Fruit fly (Drosophila melanogaster) S2 (cell line): ENCODE results near the gene VhaAC39-2.

Source experiments
- CG8478 ChIP-seq: fragments of >200 bp; optimal IDR thresholded peaks from 2 replicates; lab custom pipeline; 2018
- CTCF ChIP-seq, 2 experiments: fragments of >200 bp; optimal IDR thresholded peaks; 2 replicates each; lab custom pipeline; 2018

Gene VhaAC39-2

DNA sequence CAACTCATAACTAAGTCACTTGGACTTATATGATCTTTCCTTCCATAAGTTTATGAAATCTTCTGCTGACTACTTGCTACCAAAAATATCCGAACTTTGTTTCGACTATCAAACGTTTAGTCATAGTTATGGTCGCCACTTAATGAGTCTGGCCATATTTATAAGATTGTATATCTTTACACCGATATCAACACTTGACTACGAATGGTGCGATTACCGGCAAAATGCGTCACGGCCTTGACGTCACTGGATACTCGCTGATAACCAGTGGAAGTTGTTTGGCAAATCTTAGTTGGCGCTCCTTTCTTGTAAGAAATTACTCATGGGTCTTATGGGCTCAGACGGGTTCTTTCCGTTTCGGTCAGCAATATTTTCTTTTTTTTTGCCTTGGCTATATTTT is 18.3 kb upstream of the VhaAC39-2 start:
- TF ChIP-seq CTCF (optimal IDR thresholded peaks at IDR 0.05; lab: Kevin White, UChicago) = no peak
- no peak for TF ChIP-seq CG8478

DNA sequence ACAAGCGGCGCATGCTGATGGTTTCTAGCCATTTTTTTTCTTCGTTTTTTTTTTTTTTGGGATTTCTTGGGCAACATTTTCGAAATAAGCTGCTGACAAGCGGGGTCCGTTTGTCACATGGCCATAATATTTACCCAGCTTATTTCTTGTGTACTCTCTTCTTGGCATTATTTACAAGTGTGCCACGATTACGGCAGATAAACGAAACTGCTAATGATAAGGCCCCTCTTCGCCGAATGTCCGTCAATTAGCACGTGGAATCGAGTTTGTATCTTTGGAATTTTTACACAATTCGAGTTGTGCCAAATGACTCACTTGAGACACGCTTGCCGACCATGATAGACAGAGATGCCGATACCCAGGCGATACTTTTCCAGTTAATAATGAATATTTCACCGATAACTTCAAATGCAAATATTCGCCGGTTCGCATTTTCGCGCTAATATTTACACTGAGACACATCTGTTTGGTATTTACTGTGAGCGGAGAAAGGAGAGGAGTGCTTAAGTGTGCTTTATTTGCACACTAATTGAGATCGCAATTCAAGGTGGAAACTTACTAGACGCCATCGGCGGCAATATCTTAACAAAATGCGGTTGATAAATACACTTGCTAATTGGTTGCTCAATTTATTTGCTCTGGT is 17.4 kb upstream of the VhaAC39-2 start:
- TF ChIP-seq CTCF (optimal IDR thresholded peaks at IDR 0.05; lab: Kevin White, UChicago) = no peak
- TF ChIP-seq CG8478 = no peak

DNA sequence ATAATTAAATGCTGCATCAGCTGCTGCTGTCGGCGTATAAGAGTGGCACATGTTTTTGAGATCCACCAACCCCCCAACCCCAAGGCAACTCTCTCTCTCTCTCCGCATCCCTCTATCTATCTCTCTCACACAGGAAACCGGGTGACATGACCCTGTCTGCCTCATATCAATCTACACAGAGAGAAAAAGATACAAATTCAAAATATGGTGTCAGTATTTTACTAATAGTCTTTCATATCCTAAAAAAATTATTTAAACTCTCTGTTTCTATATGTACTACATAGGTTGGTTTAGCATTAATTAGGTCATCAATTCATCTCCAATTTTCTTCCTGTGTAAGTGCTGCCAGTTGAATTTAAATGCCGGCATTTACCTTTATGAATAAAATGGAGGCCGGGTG is 16.3 kb upstream of the VhaAC39-2 start:
- TF ChIP-seq CG8478 (no peak), CTCF (optimal IDR thresholded peaks at IDR 0.05; lab: Kevin White, UChicago) (no peak)

DNA sequence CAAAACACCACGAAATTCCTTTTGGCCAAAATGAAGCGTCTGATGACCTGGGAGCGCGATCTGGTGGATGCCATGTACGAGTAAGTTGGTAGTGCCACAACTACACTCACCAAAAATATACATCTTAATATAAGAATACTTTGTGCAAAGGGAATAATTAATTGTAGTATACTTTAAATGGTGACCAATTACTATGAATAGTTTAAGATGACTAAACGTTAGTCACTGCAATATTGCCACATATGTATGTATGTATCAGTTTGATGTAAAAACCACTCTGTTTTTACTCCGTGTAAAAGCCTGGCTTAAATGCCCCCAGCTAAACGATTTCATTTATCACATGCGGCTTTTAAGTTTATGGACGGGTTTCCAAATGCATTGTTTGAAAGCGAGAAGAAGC is 15.6 kb upstream of the VhaAC39-2 start:
- TF ChIP-seq CTCF (optimal IDR thresholded peaks at IDR 0.05; lab: Kevin White, UChicago) = no peak
- no peak for TF ChIP-seq CG8478

DNA sequence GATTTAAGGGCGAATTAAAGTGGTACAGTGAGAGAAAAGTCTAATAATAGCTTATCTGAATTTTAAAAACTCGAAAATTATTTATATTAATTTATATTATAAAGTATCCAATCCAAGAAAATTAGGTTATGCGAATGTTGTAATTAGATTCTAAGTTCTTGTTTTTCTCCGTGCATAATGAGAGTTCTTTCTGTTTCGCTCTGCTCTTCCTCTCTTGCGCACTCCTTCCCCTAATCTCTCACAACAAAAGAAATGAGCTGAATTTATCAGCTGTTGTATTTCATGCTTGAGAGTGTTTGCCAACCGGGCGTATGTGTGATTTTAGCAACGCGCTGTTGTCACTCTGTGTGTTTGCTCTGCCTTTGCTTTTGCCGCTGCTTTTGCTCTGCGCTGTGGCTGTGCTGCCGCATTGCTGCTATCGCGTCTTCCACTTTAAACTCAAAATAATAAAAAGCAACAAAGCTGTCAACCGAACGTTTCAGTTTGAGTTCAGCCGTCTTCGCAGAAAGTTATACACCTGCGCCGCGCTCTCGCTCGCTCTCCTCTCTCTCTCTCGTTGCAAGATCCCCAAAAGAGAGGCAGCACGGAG is 14.4 kb upstream of the VhaAC39-2 start, which contains the start of gene CG46310:
CG46310 (plus strand) TSS at position 481 of the 589 bp plus-strand sequence.
- no peak for TF ChIP-seq CTCF (optimal IDR thresholded peaks at IDR 0.05; lab: Kevin White, UChicago)
- no peak for TF ChIP-seq CG8478

DNA sequence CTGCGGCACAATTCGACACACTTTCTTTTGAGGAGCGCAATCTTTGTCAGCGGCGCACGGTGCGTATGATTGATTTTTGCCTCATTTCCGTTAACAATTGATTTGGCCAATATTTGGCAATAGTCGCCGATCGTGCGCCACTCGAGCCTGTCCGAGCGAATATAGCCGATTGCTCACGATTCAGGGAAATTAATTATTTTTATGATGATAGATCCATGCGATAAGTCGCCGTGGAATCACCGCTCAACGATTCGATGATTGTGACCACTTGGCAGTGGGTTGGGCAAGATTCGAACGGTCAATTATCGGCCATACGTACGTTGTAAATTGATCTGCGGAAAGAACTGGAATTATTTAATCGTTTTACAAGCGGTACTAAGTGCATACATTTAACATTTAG is 12.8 kb upstream of the VhaAC39-2 start:
- TF ChIP-seq CG8478 (no peak), CTCF (optimal IDR thresholded peaks at IDR 0.05; lab: Kevin White, UChicago) (no peak)

DNA sequence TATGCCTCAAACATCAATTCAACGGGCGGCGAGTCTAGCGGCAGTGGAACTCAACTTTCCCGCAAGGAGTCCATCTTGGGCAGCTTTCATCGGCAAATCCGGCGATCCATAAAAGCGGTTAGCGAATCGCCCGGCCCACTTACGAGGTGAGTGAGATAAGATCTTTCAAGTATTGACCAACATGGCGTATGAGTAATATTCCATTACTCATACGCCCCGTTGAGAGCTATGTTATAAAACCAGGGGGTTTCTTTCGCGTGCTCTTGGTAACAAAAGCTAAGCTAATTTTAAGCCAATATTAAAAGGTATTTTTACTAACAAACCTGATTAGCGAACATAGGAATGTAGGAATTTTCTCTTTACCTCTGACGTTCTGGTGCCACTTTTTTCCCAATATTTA is 11.2 kb upstream of the VhaAC39-2 start:
- TF ChIP-seq CG8478 = no peak

DNA sequence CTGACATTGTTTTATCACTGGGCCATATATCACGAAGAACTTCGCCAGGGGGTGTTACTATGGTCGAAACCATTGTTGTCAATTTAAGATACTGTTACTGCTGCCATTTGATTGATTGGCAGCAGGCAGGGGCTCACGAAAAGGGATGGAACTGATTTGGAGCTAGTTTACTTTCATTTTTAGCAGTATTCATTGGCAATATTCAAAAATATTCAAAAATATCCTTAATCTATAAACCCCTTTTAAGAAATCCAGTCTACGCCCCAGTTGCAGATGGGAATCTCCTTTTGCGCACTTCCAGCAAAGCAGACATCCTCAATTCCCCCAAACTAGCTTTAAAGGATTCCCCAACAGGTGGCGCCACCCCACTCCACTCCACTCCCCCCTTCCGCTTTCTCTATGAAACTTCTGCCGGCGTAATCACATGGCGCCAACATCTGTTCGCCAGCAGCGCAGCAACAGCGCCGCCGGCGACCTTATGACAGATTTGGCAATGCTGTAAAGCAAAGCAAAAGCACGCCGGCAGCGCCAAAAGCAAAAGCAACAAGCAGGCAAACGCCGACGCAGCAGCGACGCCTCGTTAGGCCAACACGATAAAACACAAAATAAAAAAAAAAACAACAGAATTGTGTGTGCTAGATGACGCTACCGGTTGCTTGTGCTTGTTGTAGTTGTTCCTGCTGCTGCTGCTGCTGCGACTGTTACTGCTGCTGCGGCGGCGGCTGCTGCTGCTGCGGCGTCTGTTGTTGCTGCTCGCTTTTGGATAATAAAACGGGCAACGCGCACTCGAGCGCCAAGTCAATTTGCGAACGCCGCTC is 8.6 kb upstream of the VhaAC39-2 start, which contains the start of gene Irk1:
Irk1 (plus strand) TSS at position 811 of the 818 bp plus-strand sequence.
- no peak for TF ChIP-seq CG8478
- TF ChIP-seq CTCF (optimal IDR thresholded peaks at IDR 0.05; lab: Kevin White, UChicago) = peak; percentile 60 to 70

DNA sequence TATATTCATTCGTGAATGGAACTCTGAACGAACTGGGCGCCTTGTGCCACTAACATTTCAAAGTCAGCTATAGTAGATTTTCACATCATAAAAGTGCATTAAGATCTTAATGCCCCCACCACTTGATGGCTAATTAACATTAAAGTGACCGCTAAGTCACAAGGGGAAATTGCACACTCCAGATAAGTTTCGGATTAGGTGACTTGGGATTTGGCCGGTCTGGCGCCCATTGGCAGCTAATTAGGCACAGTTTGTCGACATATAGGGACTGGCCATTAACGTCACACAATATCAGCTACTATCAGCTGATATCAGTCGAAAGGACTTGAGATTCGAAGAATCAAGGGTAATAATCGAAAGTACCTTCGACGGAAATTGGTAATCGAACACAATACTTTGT is 5.5 kb upstream of the VhaAC39-2 start:
- TF ChIP-seq CTCF (optimal IDR thresholded peaks at IDR 0.05; lab: Kevin White, UChicago) (no peak), CG8478 (no peak)

DNA sequence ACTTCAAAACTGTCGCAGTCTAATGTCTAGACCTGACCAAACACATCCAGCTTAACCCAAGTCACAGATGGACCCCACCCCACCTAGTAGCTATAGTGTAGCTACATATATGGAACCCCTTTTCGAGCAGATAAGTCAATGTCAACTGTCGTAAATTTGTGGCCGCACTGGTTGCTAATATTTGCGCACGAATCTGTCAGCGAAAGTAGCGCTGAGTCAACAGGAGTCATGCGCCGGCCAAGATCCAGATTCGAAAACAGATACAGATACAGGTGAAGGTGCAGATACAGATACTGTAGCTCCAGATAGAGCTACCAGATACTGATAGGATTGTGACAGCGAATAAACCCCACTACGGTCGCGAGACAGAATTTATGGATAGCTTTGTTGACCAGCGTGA is 5.0 kb upstream of the VhaAC39-2 start:
- TF ChIP-seq CG8478 (no peak), CTCF (optimal IDR thresholded peaks at IDR 0.05; lab: Kevin White, UChicago) (no peak)

DNA sequence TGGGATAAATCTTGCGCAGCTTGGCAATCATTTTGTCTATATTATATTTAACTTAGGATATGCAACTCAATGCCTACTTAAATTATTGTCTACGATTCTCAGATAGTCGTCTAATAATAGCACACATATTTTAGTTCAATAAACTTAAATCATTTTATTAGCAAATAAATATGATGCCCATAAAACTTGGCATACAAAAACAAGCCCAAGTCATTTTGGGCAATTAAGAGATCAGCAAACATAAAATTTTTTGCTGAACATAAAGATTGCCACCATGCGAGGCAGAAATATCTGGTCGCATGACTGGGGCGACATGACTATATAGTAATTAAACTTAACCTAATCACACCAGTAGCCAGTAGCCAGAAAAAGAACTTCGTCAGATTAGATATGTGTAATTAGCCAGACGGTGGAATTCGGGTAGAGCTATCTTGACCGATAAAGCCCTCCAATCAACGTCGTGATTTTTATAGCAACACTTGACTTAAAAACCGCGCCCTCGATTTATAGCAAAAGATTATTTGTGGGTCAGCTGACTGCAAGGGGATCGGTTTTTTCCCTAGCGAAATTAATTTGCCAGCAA is 2.3 kb upstream of the VhaAC39-2 start, which contains the start of gene CG13829:
CG13829 (minus strand) TSS at position 51 of the 583 bp plus-strand sequence.
- TF ChIP-seq CTCF (optimal IDR thresholded peaks at IDR 0.05; lab: Kevin White, UChicago) (no peak), CG8478 (no peak)

DNA sequence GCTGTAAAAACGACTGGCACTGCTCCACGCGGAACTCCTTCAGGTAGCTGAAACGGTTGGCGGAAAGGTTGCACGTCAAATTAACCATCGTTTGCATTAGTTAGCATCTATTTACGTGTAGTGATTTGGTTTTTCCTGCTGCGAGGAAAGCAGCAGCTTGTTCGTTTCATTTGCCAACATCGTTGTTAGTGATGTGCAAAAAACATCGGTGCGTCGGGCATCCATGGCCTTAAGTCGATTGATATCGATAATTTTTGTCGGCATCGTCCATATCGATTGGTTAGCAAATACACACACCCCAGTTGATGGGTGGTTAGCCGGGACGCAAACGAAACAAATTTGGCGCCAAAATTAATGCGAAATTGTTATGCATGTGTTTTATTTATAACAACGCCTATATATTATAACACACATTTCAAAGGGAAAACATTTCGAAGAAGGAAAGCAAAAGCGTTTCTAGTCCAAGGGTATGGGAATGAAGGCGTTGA is 1.4 kb downstream of the VhaAC39-2 start, which contains the start of gene unk:
unk (minus strand) TSS at position 199 of the 488 bp plus-strand sequence.
- TF ChIP-seq CTCF (optimal IDR thresholded peaks at IDR 0.05; lab: Kevin White, UChicago) (peak; percentile 78 to 81), CG8478 (no peak)

DNA sequence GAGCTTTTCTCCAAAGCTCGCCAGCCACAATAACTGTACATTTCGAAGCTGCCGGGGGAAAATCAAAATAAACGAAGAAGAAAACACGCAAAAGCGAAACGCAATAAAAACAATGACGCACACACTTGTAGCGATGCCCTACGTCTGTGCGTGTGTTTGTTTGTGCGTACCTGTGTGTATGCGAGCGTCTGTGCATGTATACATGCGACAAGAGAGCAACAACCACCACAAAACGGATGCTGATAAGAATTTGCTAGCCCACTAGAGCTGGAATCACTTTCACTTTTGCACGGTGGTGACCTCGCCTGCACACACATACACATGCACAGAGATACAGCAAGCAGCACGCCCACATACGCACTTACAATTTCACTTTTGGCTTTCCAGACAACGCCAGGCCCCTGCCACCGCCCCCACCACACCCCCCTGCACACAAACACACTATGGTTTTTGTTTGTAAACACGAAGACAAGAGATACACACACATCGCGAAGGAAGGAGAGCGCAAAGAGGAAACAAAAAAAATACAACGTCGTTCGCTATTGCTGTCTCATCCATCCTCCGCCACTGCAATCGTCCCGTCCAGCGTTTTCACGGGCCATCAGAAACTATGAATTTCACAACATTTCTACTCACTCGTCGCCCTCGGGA is 2.1 kb downstream of the VhaAC39-2 start:
- no peak for TF ChIP-seq CTCF (optimal IDR thresholded peaks at IDR 0.05; lab: Kevin White, UChicago)

DNA sequence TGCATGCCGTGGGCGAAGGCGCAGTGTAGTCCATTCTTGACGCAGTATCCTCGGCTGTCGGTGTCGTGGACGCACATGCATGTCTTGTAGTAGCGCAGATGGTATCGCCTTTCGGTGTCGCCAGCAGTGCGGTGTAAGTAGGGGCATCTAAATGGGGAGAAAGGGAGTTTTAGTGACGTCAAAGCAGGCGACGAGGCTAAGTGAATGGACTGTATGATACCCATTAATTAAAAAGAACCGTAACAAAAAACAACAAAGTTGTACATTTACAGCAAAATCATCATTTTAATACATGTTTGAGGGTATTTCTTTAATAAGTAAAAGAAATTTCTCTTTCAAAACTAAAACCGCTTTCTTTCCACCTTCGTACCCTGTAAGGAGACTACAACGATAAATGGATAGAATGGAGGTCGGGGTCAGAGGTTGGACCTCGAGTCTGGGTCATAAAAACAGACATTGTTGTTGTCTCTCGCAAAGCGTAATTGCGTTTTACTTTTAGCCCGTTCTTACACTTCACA is 2.7 kb downstream of the VhaAC39-2 start:
- no peak for TF ChIP-seq CTCF (optimal IDR thresholded peaks at IDR 0.05; lab: Kevin White, UChicago)
